Fruit fly (Drosophila melanogaster): ENCODE measurements around the gene CG32750.

Gene CG32750

dm6 chrX:6196339-6196738 lies at the start of gene CG32750:
TSS of gene CG32750 (minus strand) at chrX:6196439.
- TF ChIP-seq usp (GFP tag; optimal IDR thresholded peaks at IDR 0.05) (no peak), CG8478 (optimal IDR thresholded peaks at IDR 0.05) (no peak), EcR (GFP tag; optimal IDR thresholded peaks at IDR 0.05) (no peak), psq (optimal IDR thresholded peaks at IDR 0.05) (no peak), pan (optimal IDR thresholded peaks at IDR 0.05) (no peak), Dll (optimal IDR thresholded peaks at IDR 0.05) (no peak)

- TF ChIP-seq pan (optimal IDR thresholded peaks at IDR 0.05) (no peak), psq (optimal IDR thresholded peaks at IDR 0.05) (no peak), EcR (GFP tag; optimal IDR thresholded peaks at IDR 0.05) (no peak), Dll (optimal IDR thresholded peaks at IDR 0.05) (no peak), usp (GFP tag; optimal IDR thresholded peaks at IDR 0.05) (no peak), CG8478 (optimal IDR thresholded peaks at IDR 0.05) (no peak)
Measured at dm6 chrX:6237015-6237414, 40.8 kb upstream of the CG32750 start, which contains the start of gene CG14445. TSS of gene CG14445 (plus strand) at chrX:6237315.

- no peak for TF ChIP-seq pan (optimal IDR thresholded peaks at IDR 0.05)
- no peak for TF ChIP-seq CG8478 (optimal IDR thresholded peaks at IDR 0.05)
- no peak for TF ChIP-seq psq (optimal IDR thresholded peaks at IDR 0.05)
- no peak for TF ChIP-seq usp (GFP tag; optimal IDR thresholded peaks at IDR 0.05)
- TF ChIP-seq Dll (optimal IDR thresholded peaks at IDR 0.05) = no peak
- no peak for TF ChIP-seq EcR (GFP tag; optimal IDR thresholded peaks at IDR 0.05)
Measured at dm6 chrX:6231764-6232163, 35.5 kb upstream of the CG32750 start.

dm6 chrX:6225472-6226049 lies 29.3 kb upstream of the CG32750 start, which contains the start of gene dtn:
TSS of gene dtn (plus strand) at chrX:6225647.
- TF ChIP-seq CG8478 (optimal IDR thresholded peaks at IDR 0.05) = no peak
- TF ChIP-seq psq (optimal IDR thresholded peaks at IDR 0.05) = no peak
- no peak for TF ChIP-seq EcR (GFP tag; optimal IDR thresholded peaks at IDR 0.05)
- TF ChIP-seq pan (optimal IDR thresholded peaks at IDR 0.05) = no peak
- no peak for TF ChIP-seq usp (GFP tag; optimal IDR thresholded peaks at IDR 0.05)
- TF ChIP-seq Dll (optimal IDR thresholded peaks at IDR 0.05) = no peak

- no peak for TF ChIP-seq psq (optimal IDR thresholded peaks at IDR 0.05)
- TF ChIP-seq pan (optimal IDR thresholded peaks at IDR 0.05) = peak; percentile 22
Measured at dm6 chrX:6224225-6225190, 28.3 kb upstream of the CG32750 start, which contains the start of gene sqh. TSS of gene sqh (minus strand) at chrX:6225140.

- TF ChIP-seq usp (GFP tag; optimal IDR thresholded peaks at IDR 0.05) (no peak), Dll (optimal IDR thresholded peaks at IDR 0.05) (no peak)
Measured at dm6 chrX:6219845-6220345, 23.7 kb upstream of the CG32750 start, which contains the start of gene Efr. TSS of gene Efr (plus strand) at chrX:6219957.

dm6 chrX:6219227-6219626 lies 23.0 kb upstream of the CG32750 start, which contains the start of gene Btnd:
TSS of gene Btnd (minus strand) at chrX:6219327.
- no peak for TF ChIP-seq usp (GFP tag; optimal IDR thresholded peaks at IDR 0.05)
- no peak for TF ChIP-seq pan (optimal IDR thresholded peaks at IDR 0.05)
- TF ChIP-seq Dll (optimal IDR thresholded peaks at IDR 0.05) = no peak
- no peak for TF ChIP-seq EcR (GFP tag; optimal IDR thresholded peaks at IDR 0.05)
- no peak for TF ChIP-seq CG8478 (optimal IDR thresholded peaks at IDR 0.05)
- TF ChIP-seq psq (optimal IDR thresholded peaks at IDR 0.05) = no peak

dm6 chrX:6216650-6217049 lies 20.4 kb upstream of the CG32750 start:
- no peak for TF ChIP-seq EcR (GFP tag; optimal IDR thresholded peaks at IDR 0.05)
- no peak for TF ChIP-seq CG8478 (optimal IDR thresholded peaks at IDR 0.05)
- no peak for TF ChIP-seq psq (optimal IDR thresholded peaks at IDR 0.05)
- no peak for TF ChIP-seq usp (GFP tag; optimal IDR thresholded peaks at IDR 0.05)
- no peak for TF ChIP-seq Dll (optimal IDR thresholded peaks at IDR 0.05)
- no peak for TF ChIP-seq pan (optimal IDR thresholded peaks at IDR 0.05)

- no peak for TF ChIP-seq psq (optimal IDR thresholded peaks at IDR 0.05)
- TF ChIP-seq Dll (optimal IDR thresholded peaks at IDR 0.05) = no peak
- TF ChIP-seq pan (optimal IDR thresholded peaks at IDR 0.05) = no peak
Measured at dm6 chrX:6205099-6205498, 8.9 kb upstream of the CG32750 start.

- TF ChIP-seq usp (GFP tag; optimal IDR thresholded peaks at IDR 0.05) = no peak
- TF ChIP-seq Dll (optimal IDR thresholded peaks at IDR 0.05) = no peak
- no peak for TF ChIP-seq pan (optimal IDR thresholded peaks at IDR 0.05)
- TF ChIP-seq CG8478 (optimal IDR thresholded peaks at IDR 0.05) = no peak
- TF ChIP-seq psq (optimal IDR thresholded peaks at IDR 0.05) = no peak
- no peak for TF ChIP-seq EcR (GFP tag; optimal IDR thresholded peaks at IDR 0.05)
Measured at dm6 chrX:6202509-6202979, 6.3 kb upstream of the CG32750 start, which contains the start of gene vanin-like. TSS of gene vanin-like (minus strand) at chrX:6202559.

dm6 chrX:6201459-6201858 lies 5.2 kb upstream of the CG32750 start:
- TF ChIP-seq CG8478 (optimal IDR thresholded peaks at IDR 0.05) (no peak), Dll (optimal IDR thresholded peaks at IDR 0.05) (no peak), usp (GFP tag; optimal IDR thresholded peaks at IDR 0.05) (no peak), psq (optimal IDR thresholded peaks at IDR 0.05) (no peak), EcR (GFP tag; optimal IDR thresholded peaks at IDR 0.05) (no peak), pan (optimal IDR thresholded peaks at IDR 0.05) (no peak)

- no peak for TF ChIP-seq Dll (optimal IDR thresholded peaks at IDR 0.05)
- no peak for TF ChIP-seq usp (GFP tag; optimal IDR thresholded peaks at IDR 0.05)
- TF ChIP-seq pan (optimal IDR thresholded peaks at IDR 0.05) = no peak
- no peak for TF ChIP-seq EcR (GFP tag; optimal IDR thresholded peaks at IDR 0.05)
- no peak for TF ChIP-seq psq (optimal IDR thresholded peaks at IDR 0.05)
- no peak for TF ChIP-seq CG8478 (optimal IDR thresholded peaks at IDR 0.05)
Measured at dm6 chrX:6199791-6200190, 3.6 kb upstream of the CG32750 start, which contains the start of gene CG43090. TSS of gene CG43090 (minus strand) at chrX:6199891.
